Worm (Caenorhabditis elegans) whole organism, L2 larva: Measurements from ENCODE around the gene F57A8.7.

ENCODE experiments used
- C34F6.9 ChIP-seq: fragments of 150-350 bp; optimal IDR thresholded peaks from 2 replicates; lab custom pipeline; 2014; ENCODE audit warnings: missing biosample characterization, missing genetic modification characterization
- F13H6.1 ChIP-seq: sonication (generic microtip); optimal IDR thresholded peaks from 2 replicates; lab custom pipeline; 2016; ENCODE audit warnings: missing genetic modification characterization, missing compliant biosample characterization
- R02D3.7 ChIP-seq: fragments of 150-350 bp; optimal IDR thresholded peaks from 2 replicates; lab custom pipeline; 2014; ENCODE audit warnings: missing biosample characterization, missing genetic modification characterization
- Y55F3AM.14 ChIP-seq: fragments of 200-800 bp; sonication (Bioruptor generic); optimal IDR thresholded peaks from 2 replicates; lab custom pipeline; 2018; ENCODE audit warnings: mild to moderate bottlenecking, missing genetic modification characterization, missing compliant biosample characterization
- aly-2 ChIP-seq: fragments of 150-350 bp; optimal IDR thresholded peaks from 2 replicates; lab custom pipeline; 2014; ENCODE audit warnings: missing biosample characterization, missing genetic modification characterization
- blmp-1 ChIP-seq: sonication (generic microtip); optimal IDR thresholded peaks from 2 replicates; lab custom pipeline; 2017; ENCODE audit warnings: missing genetic modification characterization, mild to moderate bottlenecking, missing compliant biosample characterization, antibody characterized with exemption, moderate library complexity; ENCODE audit not compliant: insufficient read depth
- ceh-16 ChIP-seq: fragments of 150-350 bp; optimal IDR thresholded peaks from 2 replicates; lab custom pipeline; 2014; ENCODE audit warnings: missing biosample characterization, missing genetic modification characterization
- ceh-82 ChIP-seq: fragments of 150-350 bp; optimal IDR thresholded peaks from 2 replicates; lab custom pipeline; 2014; ENCODE audit warnings: missing biosample characterization, missing genetic modification characterization
- crh-2 ChIP-seq: sonication (generic microtip); optimal IDR thresholded peaks from 2 replicates; lab custom pipeline; 2017; ENCODE audit warnings: missing biosample characterization, missing genetic modification characterization
- egl-27 ChIP-seq: sonication (generic microtip); optimal IDR thresholded peaks from 3 replicates; lab custom pipeline; 2017; ENCODE audit warnings: missing biosample characterization, missing genetic modification reagents, missing genetic modification characterization
- elt-1 ChIP-seq: fragments of 150-350 bp; optimal IDR thresholded peaks from 2 replicates; lab custom pipeline; 2014; ENCODE audit warnings: missing biosample characterization, missing genetic modification characterization
- fos-1 ChIP-seq: fragments of 150-350 bp; optimal IDR thresholded peaks from 2 replicates; lab custom pipeline; 2014; ENCODE audit warnings: missing biosample characterization, missing genetic modification characterization
- gmeb-1 ChIP-seq: fragments of 150-350 bp; optimal IDR thresholded peaks from 2 replicates; lab custom pipeline; 2014; ENCODE audit warnings: missing biosample characterization, missing genetic modification characterization
- lin-11 ChIP-seq: fragments of 150-350 bp; sonication (generic microtip); optimal IDR thresholded peaks from 2 replicates; lab custom pipeline; 2014; ENCODE audit warnings: missing biosample characterization, missing genetic modification characterization, inconsistent platforms, mixed read lengths
- lin-13 ChIP-seq: fragments of 150-350 bp; optimal IDR thresholded peaks from 2 replicates; lab custom pipeline; 2014; ENCODE audit warnings: missing biosample characterization, missing genetic modification reagents, missing genetic modification characterization
- lsy-2 ChIP-seq, 2 experiments: fragments of 150-350 bp in 1 of 2; sonication (generic microtip) in 1 of 2; optimal IDR thresholded peaks; 2 replicates each; lab custom pipeline; 2014 to 2017; ENCODE audit warnings: missing biosample characterization in 2 of 2, missing genetic modification characterization in 2 of 2
- mab-5 ChIP-seq: fragments of 150-350 bp; optimal IDR thresholded peaks from 2 replicates; lab custom pipeline; 2014; ENCODE audit warnings: missing biosample characterization, missing genetic modification characterization
- mbf-1 ChIP-seq: sonication (generic microtip); optimal IDR thresholded peaks from 2 replicates; lab custom pipeline; 2017; ENCODE audit warnings: missing biosample characterization, missing genetic modification characterization
- mdl-1 ChIP-seq, 2 experiments: fragments of 150-350 bp in 1 of 2; sonication (generic microtip) in 1 of 2; optimal IDR thresholded peaks; 2 replicates each; lab custom pipeline; 2017; ENCODE audit warnings: missing biosample characterization in 2 of 2, missing genetic modification characterization in 2 of 2
- nhr-10 ChIP-seq: sonication (generic microtip); optimal IDR thresholded peaks from 2 replicates; lab custom pipeline; 2017; ENCODE audit warnings: missing biosample characterization, missing genetic modification characterization
- nhr-12 ChIP-seq: fragments of 150-350 bp; optimal IDR thresholded peaks from 2 replicates; lab custom pipeline; 2014; ENCODE audit warnings: missing biosample characterization, missing genetic modification characterization
- nhr-129 ChIP-seq: fragments of 150-350 bp; optimal IDR thresholded peaks from 2 replicates; lab custom pipeline; 2014; ENCODE audit warnings: missing biosample characterization, missing genetic modification characterization
- nhr-21 ChIP-seq: fragments of 150-350 bp; optimal IDR thresholded peaks from 2 replicates; lab custom pipeline; 2014; ENCODE audit warnings: missing biosample characterization, missing genetic modification characterization
- nhr-237 ChIP-seq: fragments of 150-350 bp; optimal IDR thresholded peaks from 2 replicates; lab custom pipeline; 2014; ENCODE audit warnings: missing biosample characterization, missing genetic modification characterization
- nhr-25 ChIP-seq: fragments of 150-350 bp; sonication (generic microtip); optimal IDR thresholded peaks from 3 replicates; lab custom pipeline; 2014; ENCODE audit warnings: missing biosample characterization, missing genetic modification characterization
- nhr-6 ChIP-seq: fragments of 150-350 bp; optimal IDR thresholded peaks from 2 replicates; lab custom pipeline; 2014; ENCODE audit warnings: missing biosample characterization, missing genetic modification characterization
- sem-4 ChIP-seq: fragments of 150-350 bp; optimal IDR thresholded peaks from 2 replicates; lab custom pipeline; 2014; ENCODE audit warnings: missing biosample characterization, missing genetic modification reagents, missing genetic modification characterization
- sma-3 ChIP-seq: sonication (generic microtip); optimal IDR thresholded peaks from 2 replicates; lab custom pipeline; 2016; ENCODE audit warnings: missing genetic modification reagents, missing genetic modification characterization, missing compliant biosample characterization
- sma-9 ChIP-seq, 2 experiments: fragments of 150-350 bp in 1 of 2; sonication (generic microtip) in 1 of 2; optimal IDR thresholded peaks; 2 replicates each; lab custom pipeline; 2014 to 2016; ENCODE audit warnings: missing genetic modification characterization in 2 of 2, mild to moderate bottlenecking in 1 of 2, missing biosample characterization in 1 of 2, missing compliant biosample characterization in 1 of 2, missing genetic modification reagents in 1 of 2, moderate library complexity in 1 of 2
- snpc-4 ChIP-seq: fragments of 150-350 bp; optimal IDR thresholded peaks from 2 replicates; lab custom pipeline; 2014; ENCODE audit warnings: missing biosample characterization, missing genetic modification characterization
- unc-55 ChIP-seq: fragments of 150-350 bp; sonication (generic microtip); optimal IDR thresholded peaks from 3 replicates; lab custom pipeline; 2014; ENCODE audit warnings: missing biosample characterization, missing genetic modification reagents, missing genetic modification characterization
- zag-1 ChIP-seq: fragments of 150-350 bp; optimal IDR thresholded peaks from 2 replicates; lab custom pipeline; 2014; ENCODE audit warnings: missing biosample characterization, missing genetic modification characterization
- ztf-1 ChIP-seq: fragments of 200-800 bp; sonication (Bioruptor generic); conservative IDR thresholded peaks from 2 replicates; pipeline ENCODE4 v1.3.6; 2022; ENCODE audit warnings: missing genetic modification characterization, missing compliant biosample characterization
- ztf-11 ChIP-seq: sonication (generic microtip); optimal IDR thresholded peaks from 2 replicates; lab custom pipeline; 2017; ENCODE audit warnings: missing biosample characterization, missing genetic modification characterization
- ztf-4 ChIP-seq: fragments of 150-350 bp; optimal IDR thresholded peaks from 2 replicates; lab custom pipeline; 2014; ENCODE audit warnings: missing biosample characterization, missing genetic modification characterization

Gene F57A8.7

ce11 chrV:10042254-10042653 lies 33.3 kb upstream of the F57A8.7 start:
- TF ChIP-seq mab-5 (tag; lab: Kevin White, UChicago): peak; percentile 36
- no peak for TF ChIP-seq R02D3.7 (tag; lab: Kevin White, UChicago)
- no peak for TF ChIP-seq mbf-1 (tag; lab: Kevin White, UChicago)
- peak; percentile 84 for TF ChIP-seq C34F6.9 (tag; lab: Kevin White, UChicago)
- peak; percentile 23 for TF ChIP-seq nhr-6 (tag; lab: Kevin White, UChicago)
- peak; percentile 95 for TF ChIP-seq sma-9 (GFP tag; optimal IDR thresholded peaks at IDR 0.05; lab: Kevin White, UChicago)
- no peak for TF ChIP-seq sma-9 (tag; optimal IDR thresholded peaks at IDR 0.05; lab: Kevin White, UChicago)
- TF ChIP-seq nhr-129 (tag; lab: Kevin White, UChicago): peak; percentile 80
- no peak for TF ChIP-seq nhr-237 (tag; lab: Kevin White, UChicago)
- no peak for TF ChIP-seq elt-1 (tag; lab: Kevin White, UChicago)
- TF ChIP-seq zag-1 (tag; lab: Kevin White, UChicago): peak; percentile 28
- no peak for TF ChIP-seq nhr-12 (tag; lab: Kevin White, UChicago)
- TF ChIP-seq ztf-1 (GFP tag; lab: Robert Waterston, UW): no peak
- TF ChIP-seq crh-2: peak; percentile 81
- TF ChIP-seq aly-2 (tag; lab: Kevin White, UChicago): no peak
- TF ChIP-seq mdl-1 (tag; optimal IDR thresholded peaks at IDR 0.05; lab: Kevin White, UChicago): peak in 1 of 2 experiments; percentile 71
- TF ChIP-seq unc-55: peak; percentile 74
- peak; percentile 71 for TF ChIP-seq egl-27 (tag; lab: Kevin White, UChicago)
- peak; percentile 3 for TF ChIP-seq nhr-25 (tag; lab: Kevin White, UChicago)
- TF ChIP-seq ceh-16 (tag; lab: Kevin White, UChicago): no peak
- TF ChIP-seq sem-4 (tag; lab: Kevin White, UChicago): peak; percentile 4
- peak; percentile 39 for TF ChIP-seq nhr-21 (tag; lab: Kevin White, UChicago)
- TF ChIP-seq gmeb-1 (tag; lab: Kevin White, UChicago): peak; percentile 42
- peak; percentile 89 to 98 for TF ChIP-seq lsy-2 (tag; optimal IDR thresholded peaks at IDR 0.05; lab: Kevin White, UChicago)
- peak; percentile 8 for TF ChIP-seq nhr-10 (tag; lab: Kevin White, UChicago)
- peak; percentile 80 for TF ChIP-seq F13H6.1 (tag; lab: Kevin White, UChicago)
- peak; percentile 46 for TF ChIP-seq fos-1 (tag; lab: Kevin White, UChicago)
- peak; percentile 53 for TF ChIP-seq sma-3 (GFP tag; lab: Kevin White, UChicago)
- TF ChIP-seq lin-13 (GFP tag; lab: Kevin White, UChicago): peak; percentile 40
- peak; percentile 27 for TF ChIP-seq lin-11 (tag; lab: Kevin White, UChicago)

- no peak for TF ChIP-seq mbf-1 (tag; lab: Kevin White, UChicago)
- peak; percentile 48 for TF ChIP-seq C34F6.9 (tag; lab: Kevin White, UChicago)
- no peak for TF ChIP-seq lin-11 (tag; lab: Kevin White, UChicago)
- peak; percentile 87 for TF ChIP-seq blmp-1 (tag; lab: Kevin White, UChicago)
- TF ChIP-seq ztf-4: no peak
- TF ChIP-seq nhr-237 (tag; lab: Kevin White, UChicago): no peak
- TF ChIP-seq ztf-1 (GFP tag; lab: Robert Waterston, UW): no peak
- TF ChIP-seq gmeb-1 (tag; lab: Kevin White, UChicago): peak; percentile 58
- TF ChIP-seq fos-1 (tag; lab: Kevin White, UChicago): peak; percentile 56
- TF ChIP-seq lin-13 (GFP tag; lab: Kevin White, UChicago): peak; percentile 31
- no peak for TF ChIP-seq snpc-4 (tag; lab: Kevin White, UChicago)
- TF ChIP-seq nhr-21 (tag; lab: Kevin White, UChicago): peak; percentile 72
- TF ChIP-seq F13H6.1 (tag; lab: Kevin White, UChicago): peak; percentile 81
- peak; percentile 82 for TF ChIP-seq sem-4 (tag; lab: Kevin White, UChicago)
- peak; percentile 48 to 50 for TF ChIP-seq mdl-1 (tag; optimal IDR thresholded peaks at IDR 0.05; lab: Kevin White, UChicago)
- peak; percentile 83 for TF ChIP-seq nhr-6 (tag; lab: Kevin White, UChicago)
- peak; percentile 86 for TF ChIP-seq sma-3 (GFP tag; lab: Kevin White, UChicago)
- TF ChIP-seq sma-9 (GFP tag; optimal IDR thresholded peaks at IDR 0.05; lab: Kevin White, UChicago): peak; percentile 93
- TF ChIP-seq sma-9 (tag; optimal IDR thresholded peaks at IDR 0.05; lab: Kevin White, UChicago): no peak
- peak in 1 of 2 experiments; percentile 83 for TF ChIP-seq lsy-2 (tag; optimal IDR thresholded peaks at IDR 0.05; lab: Kevin White, UChicago)
- TF ChIP-seq ceh-82 (tag; lab: Kevin White, UChicago): no peak
- no peak for TF ChIP-seq zag-1 (tag; lab: Kevin White, UChicago)
- TF ChIP-seq nhr-25 (tag; lab: Kevin White, UChicago): peak; percentile 87
- TF ChIP-seq egl-27 (tag; lab: Kevin White, UChicago): peak; percentile 63
- peak; percentile 78 for TF ChIP-seq nhr-129 (tag; lab: Kevin White, UChicago)
- TF ChIP-seq crh-2: peak; percentile 70
- TF ChIP-seq unc-55: peak; percentile 74
- TF ChIP-seq Y55F3AM.14 (GFP tag; lab: Kevin White, UChicago): peak; percentile 20
- no peak for TF ChIP-seq ztf-11 (tag; lab: Kevin White, UChicago)
Measured at ce11 chrV:10043234-10043796, 32.2 kb upstream of the F57A8.7 start, which contains the start of gene T06E8.8. T06E8.8 (plus strand) TSS chrV:10043746.
